Fruit fly (Drosophila melanogaster): ENCODE measurements around the gene Scgbeta.
A peak's percentile ranks its signal among the peaks of the same experiment; 100 is the strongest.
"Not testable (repeated sequence)": the region's sequence is repeated elsewhere in the genome, so short reads cannot be mapped to it uniquely, and the experiment has no call there.

Scgbeta gene

DNA sequence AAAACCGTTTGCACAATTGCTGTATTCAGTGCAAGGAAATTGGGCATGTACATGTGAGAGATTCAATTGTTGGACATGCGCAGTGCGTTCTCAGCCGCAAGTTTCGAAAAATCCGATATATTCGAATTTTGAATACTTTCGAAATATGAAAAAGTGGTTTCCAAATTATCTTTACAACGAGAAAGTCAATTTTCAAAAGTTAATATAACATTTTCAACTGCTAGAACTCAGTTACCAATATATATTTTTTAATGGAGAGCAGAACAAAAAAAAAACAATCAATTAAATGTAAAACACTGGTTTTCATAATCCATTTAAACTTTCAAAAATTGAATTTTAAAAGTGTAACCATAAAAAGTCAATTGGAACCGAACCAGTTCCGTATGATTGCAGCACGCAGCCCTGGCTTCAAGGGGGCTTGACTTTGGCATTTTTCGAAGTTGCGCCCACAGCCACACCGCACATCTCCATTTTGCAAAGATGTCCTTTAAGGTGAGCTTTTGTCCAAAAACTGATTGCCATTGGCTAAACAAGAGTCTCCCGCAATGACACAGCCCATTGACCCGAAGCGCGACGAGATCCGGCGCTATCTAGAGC lies at the start of gene Scgbeta, which contains the start of gene CG17202:
Scgbeta (minus strand) TSS at position 51 of the 597 bp plus-strand sequence.
CG17202 (plus strand) TSS at position 390 of the 597 bp plus-strand sequence.
- TF ChIP-seq CG7045 (GFP tag; optimal IDR thresholded peaks at IDR 0.05) (no peak), CG1620 (GFP tag; optimal IDR thresholded peaks at IDR 0.05) (no peak), Mnt (GFP tag; optimal IDR thresholded peaks at IDR 0.05) (no peak), cic (GFP tag; optimal IDR thresholded peaks at IDR 0.05) (peak; percentile 22), Clk (GFP tag; optimal IDR thresholded peaks at IDR 0.05) (no peak), bab1 (GFP tag; optimal IDR thresholded peaks at IDR 0.05) (peak; percentile 10), cnc (optimal IDR thresholded peaks at IDR 0.05) (no peak), CG14711 (tag; optimal IDR thresholded peaks at IDR 0.05) (no peak), CG33017 (tag; optimal IDR thresholded peaks at IDR 0.05) (no peak), CG11617 (GFP tag; optimal IDR thresholded peaks at IDR 0.05) (peak; percentile 13), Hr96 (GFP tag; optimal IDR thresholded peaks at IDR 0.05) (no peak), CG7101 (tag; optimal IDR thresholded peaks at IDR 0.05) (peak; percentile 18), kay (GFP tag; ENCODE audit: borderline replicate concordance) (no peak), pad (GFP tag; optimal IDR thresholded peaks at IDR 0.05) (no peak), CG5204 (GFP tag; optimal IDR thresholded peaks at IDR 0.05) (no peak), Crg-1 (GFP tag; optimal IDR thresholded peaks at IDR 0.05) (no peak), toe (GFP tag; optimal IDR thresholded peaks at IDR 0.05) (no peak), CG12768 (GFP tag; optimal IDR thresholded peaks at IDR 0.05) (peak; percentile 35), ovo (GFP tag; optimal IDR thresholded peaks at IDR 0.05) (no peak), tj (GFP tag; optimal IDR thresholded peaks at IDR 0.05) (no peak)

dm6 chr3R:12467675-12468074 lies 45.4 kb upstream of the Scgbeta start, which contains the start of gene Hsp70Ba:
Gene Hsp70Ba, minus strand, starts transcription at chr3R:12467776.
- not testable (repeated sequence) for TF ChIP-seq tj, Clk, Hr96 (GFP tag; optimal IDR thresholded peaks at IDR 0.05)

dm6 chr3R:12465198-12465597 lies 43.0 kb upstream of the Scgbeta start, which contains the start of gene CG5608:
Gene CG5608, minus strand, starts transcription at chr3R:12465298.
- TF ChIP-seq CG33017 (tag; optimal IDR thresholded peaks at IDR 0.05); cnc (optimal IDR thresholded peaks at IDR 0.05); Crg-1 (GFP tag; optimal IDR thresholded peaks at IDR 0.05): not testable (repeated sequence)

DNA sequence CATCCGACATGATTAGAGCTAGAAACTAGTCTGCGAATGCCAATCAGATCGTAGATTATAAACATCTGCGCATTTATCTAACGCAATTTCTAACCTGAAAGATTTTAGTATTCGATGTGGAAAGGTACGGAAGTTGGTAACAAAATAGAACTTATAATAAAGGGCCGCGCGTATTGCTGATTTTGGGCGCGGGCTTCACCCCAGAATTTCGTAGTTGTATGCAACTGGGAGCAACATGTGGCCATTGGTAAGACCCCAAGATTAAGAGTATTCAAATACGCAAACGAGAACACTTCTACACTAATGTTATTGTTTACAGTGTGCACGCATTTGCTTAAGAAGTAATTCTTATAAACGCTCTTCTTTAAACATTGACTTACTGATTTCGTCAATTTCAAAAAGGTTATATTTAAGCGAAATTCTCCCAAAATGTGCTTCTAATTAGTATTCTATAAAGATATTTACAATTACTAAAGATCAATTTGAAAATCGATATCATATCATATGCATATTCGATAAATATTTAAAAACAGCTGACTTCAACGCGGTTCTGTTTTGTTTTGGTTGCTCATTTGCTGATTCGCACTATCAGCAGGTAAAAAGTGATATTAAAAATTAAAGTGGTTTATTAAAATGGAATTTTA lies 37.8 kb upstream of the Scgbeta start, which contains the start of the genes CG5961 and Polr3C:
CG5961 (minus strand) TSS at position 416 of the 644 bp plus-strand sequence.
Polr3C (plus strand) TSS at position 536 of the 644 bp plus-strand sequence.
- TF ChIP-seq cic (GFP tag; optimal IDR thresholded peaks at IDR 0.05) (peak; percentile 39), Hr96 (GFP tag; optimal IDR thresholded peaks at IDR 0.05) (no peak), Clk (GFP tag; optimal IDR thresholded peaks at IDR 0.05) (no peak), Mnt (GFP tag; optimal IDR thresholded peaks at IDR 0.05) (peak; percentile 82), bab1 (GFP tag; optimal IDR thresholded peaks at IDR 0.05) (peak; percentile 49), CG1620 (GFP tag; optimal IDR thresholded peaks at IDR 0.05) (no peak), toe (GFP tag; optimal IDR thresholded peaks at IDR 0.05) (no peak), CG7045 (GFP tag; optimal IDR thresholded peaks at IDR 0.05) (no peak), cnc (optimal IDR thresholded peaks at IDR 0.05) (no peak), CG12768 (GFP tag; optimal IDR thresholded peaks at IDR 0.05) (no peak), ovo (GFP tag; optimal IDR thresholded peaks at IDR 0.05) (no peak), CG14711 (tag; optimal IDR thresholded peaks at IDR 0.05) (no peak), tj (GFP tag; optimal IDR thresholded peaks at IDR 0.05) (peak; percentile 85), CG7101 (tag; optimal IDR thresholded peaks at IDR 0.05) (peak; percentile 16), CG11617 (GFP tag; optimal IDR thresholded peaks at IDR 0.05) (no peak), CG33017 (tag; optimal IDR thresholded peaks at IDR 0.05) (no peak), CG5204 (GFP tag; optimal IDR thresholded peaks at IDR 0.05) (no peak), kay (GFP tag; ENCODE audit: borderline replicate concordance) (no peak), Crg-1 (GFP tag; optimal IDR thresholded peaks at IDR 0.05) (no peak), pad (GFP tag; optimal IDR thresholded peaks at IDR 0.05) (no peak)

DNA sequence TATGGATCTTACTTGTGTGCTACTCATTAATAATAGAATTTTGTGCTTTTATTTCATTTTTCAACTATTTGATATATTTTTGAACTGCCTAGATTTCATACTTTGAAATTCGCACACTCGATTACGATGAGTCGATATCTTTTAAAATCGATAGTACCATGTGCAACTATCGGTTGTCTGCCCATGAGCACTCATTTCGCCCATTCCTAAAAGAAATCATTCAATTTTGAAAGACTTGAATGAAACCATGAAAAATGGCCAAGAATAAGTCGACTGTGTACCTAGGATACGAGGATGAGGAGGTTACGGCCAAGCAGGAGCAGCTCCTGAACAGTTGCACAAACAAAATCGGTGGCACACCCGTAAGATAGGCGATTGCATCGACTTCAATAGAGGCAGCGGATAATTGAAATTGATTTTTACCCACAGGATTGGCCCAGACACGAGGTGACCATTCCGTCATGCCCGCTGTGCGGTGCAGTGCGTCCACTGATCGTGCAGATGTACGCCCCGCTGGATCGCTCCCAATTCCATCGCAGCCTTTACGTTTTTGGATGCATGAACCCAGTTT lies 34.2 kb upstream of the Scgbeta start, which contains the start of gene trus:
trus (plus strand) TSS at position 204 of the 571 bp plus-strand sequence.
- peak; percentile 84 for TF ChIP-seq Mnt (GFP tag; optimal IDR thresholded peaks at IDR 0.05)
- TF ChIP-seq pad (GFP tag; optimal IDR thresholded peaks at IDR 0.05): no peak
- TF ChIP-seq CG7101 (tag; optimal IDR thresholded peaks at IDR 0.05): peak; percentile 10
- peak; percentile 64 for TF ChIP-seq bab1 (GFP tag; optimal IDR thresholded peaks at IDR 0.05)
- no peak for TF ChIP-seq toe (GFP tag; optimal IDR thresholded peaks at IDR 0.05)
- TF ChIP-seq Clk (GFP tag; optimal IDR thresholded peaks at IDR 0.05): no peak
- TF ChIP-seq ovo (GFP tag; optimal IDR thresholded peaks at IDR 0.05): no peak
- no peak for TF ChIP-seq CG1620 (GFP tag; optimal IDR thresholded peaks at IDR 0.05)
- no peak for TF ChIP-seq cic (GFP tag; optimal IDR thresholded peaks at IDR 0.05)

DNA sequence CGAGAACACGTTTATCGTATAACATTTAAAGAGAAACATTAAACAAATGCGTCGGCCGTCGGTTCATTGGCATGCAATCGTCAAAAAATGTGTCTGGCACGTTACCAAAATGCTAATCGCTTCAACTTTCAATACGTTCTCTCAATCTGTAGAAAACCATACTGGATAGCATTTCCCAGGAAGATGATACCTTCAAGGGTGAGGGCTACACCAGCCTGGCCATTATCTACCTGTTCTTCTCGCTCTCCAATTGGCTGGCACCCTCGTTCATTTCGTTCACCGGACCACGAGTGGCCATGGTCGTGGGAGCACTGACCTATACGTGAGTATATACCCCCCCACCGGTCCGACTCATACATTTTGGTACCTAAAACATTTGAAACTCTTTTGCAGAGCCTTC lies 32.3 kb upstream of the Scgbeta start:
- no peak for TF ChIP-seq CG7101 (tag; optimal IDR thresholded peaks at IDR 0.05)

All from whole organism, adult.